Worm (Caenorhabditis elegans) whole organism, L3 larva: ENCODE results near the gene idpb-2.
"Not testable (repeated sequence)": the region's sequence is repeated elsewhere in the genome, so short reads cannot be mapped to it uniquely, and the experiment has no call there.

Experiments
- R02D3.7 ChIP-seq: fragments of 150-350 bp; optimal IDR thresholded peaks from 2 replicates; lab custom pipeline; 2014; ENCODE audit warnings: missing biosample characterization, missing genetic modification characterization
- ZK546.5 ChIP-seq: sonication (generic microtip); optimal IDR thresholded peaks from 2 replicates; lab custom pipeline; 2017; ENCODE audit warnings: missing biosample characterization, missing genetic modification characterization
- aly-2 ChIP-seq: fragments of 150-350 bp; optimal IDR thresholded peaks from 2 replicates; lab custom pipeline; 2014; ENCODE audit warnings: missing biosample characterization, missing genetic modification characterization
- ama-1 ChIP-seq: fragments of 150-350 bp; optimal IDR thresholded peaks from 2 replicates; lab custom pipeline; 2018
- ceh-16 ChIP-seq: sonication (generic microtip); optimal IDR thresholded peaks from 2 replicates; lab custom pipeline; 2017; ENCODE audit warnings: missing biosample characterization, missing genetic modification characterization
- ceh-28 ChIP-seq: fragments of 150-350 bp; optimal IDR thresholded peaks from 2 replicates; lab custom pipeline; 2014; ENCODE audit warnings: missing biosample characterization, missing genetic modification reagents, missing genetic modification characterization
- ceh-9 ChIP-seq: sonication (generic microtip); optimal IDR thresholded peaks from 2 replicates; lab custom pipeline; 2018; ENCODE audit warnings: missing biosample characterization, missing genetic modification characterization
- egl-27 ChIP-seq: sonication (generic microtip); optimal IDR thresholded peaks from 4 replicates; lab custom pipeline; 2017; ENCODE audit warnings: missing biosample characterization, missing genetic modification reagents, missing genetic modification characterization
- elt-1 ChIP-seq: fragments of 150-350 bp; optimal IDR thresholded peaks from 2 replicates; lab custom pipeline; 2014; ENCODE audit warnings: missing biosample characterization, missing genetic modification characterization
- elt-2 ChIP-seq: sonication (generic microtip); optimal IDR thresholded peaks from 2 replicates; lab custom pipeline; 2016; ENCODE audit warnings: missing genetic modification reagents, mild to moderate bottlenecking, missing genetic modification characterization, missing compliant biosample characterization
- elt-3 ChIP-seq, 3 experiments: fragments of 150-350 bp in 1 of 3; sonication (generic microtip) in 2 of 3; optimal IDR thresholded peaks; 2 replicates in 2 of 3; 4 replicates in 1 of 3; lab custom pipeline; 2014 to 2017; ENCODE audit warnings: missing biosample characterization in 3 of 3, missing genetic modification characterization in 3 of 3
- eor-1 ChIP-seq, 2 experiments: fragments of 150-350 bp; optimal IDR thresholded peaks; 2 replicates each; lab custom pipeline; 2014 to 2018; ENCODE audit warnings: missing biosample characterization in 2 of 2, missing genetic modification characterization in 2 of 2
- fkh-10 ChIP-seq: sonication (generic microtip); optimal IDR thresholded peaks from 2 replicates; lab custom pipeline; 2017; ENCODE audit warnings: missing biosample characterization, missing genetic modification reagents, missing genetic modification characterization
- fkh-2 ChIP-seq: fragments of 150-350 bp; optimal IDR thresholded peaks from 2 replicates; lab custom pipeline; 2014; ENCODE audit warnings: missing biosample characterization, missing genetic modification reagents, missing genetic modification characterization
- hmg-11 ChIP-seq: sonication (generic microtip); optimal IDR thresholded peaks from 2 replicates; lab custom pipeline; 2016; ENCODE audit warnings: missing genetic modification characterization, missing compliant biosample characterization
- jun-1 ChIP-seq: fragments of 150-350 bp; optimal IDR thresholded peaks from 2 replicates; lab custom pipeline; 2014; ENCODE audit warnings: missing biosample characterization, missing genetic modification reagents, missing genetic modification characterization
- lin-15B ChIP-seq: fragments of 150-350 bp; optimal IDR thresholded peaks from 2 replicates; lab custom pipeline; 2014; ENCODE audit warnings: missing biosample characterization, missing genetic modification characterization
- lin-39 ChIP-seq: fragments of 150-350 bp; optimal IDR thresholded peaks from 2 replicates; lab custom pipeline; 2018; ENCODE audit warnings: missing biosample characterization, missing genetic modification reagents, missing genetic modification characterization
- lsy-12 ChIP-seq: sonication (generic microtip); optimal IDR thresholded peaks from 2 replicates; lab custom pipeline; 2016; ENCODE audit warnings: mild to moderate bottlenecking, missing genetic modification characterization, missing compliant biosample characterization
- mdl-1 ChIP-seq: fragments of 150-350 bp; optimal IDR thresholded peaks from 2 replicates; lab custom pipeline; 2014; ENCODE audit warnings: missing biosample characterization, missing genetic modification characterization
- mml-1 ChIP-seq: fragments of 150-350 bp; sonication (generic microtip); optimal IDR thresholded peaks from 3 replicates; lab custom pipeline; 2014; ENCODE audit warnings: missing biosample characterization, missing genetic modification characterization
- nfya-1 ChIP-seq: sonication (generic microtip); optimal IDR thresholded peaks from 2 replicates; lab custom pipeline; 2017; ENCODE audit warnings: missing genetic modification characterization, mild to moderate bottlenecking, missing compliant biosample characterization, antibody characterized with exemption, moderate library complexity; ENCODE audit not compliant: insufficient read depth
- nhr-11 ChIP-seq: fragments of 150-350 bp; optimal IDR thresholded peaks from 2 replicates; lab custom pipeline; 2014; ENCODE audit warnings: missing biosample characterization, missing genetic modification characterization
- nhr-12 ChIP-seq: fragments of 150-350 bp; optimal IDR thresholded peaks from 2 replicates; lab custom pipeline; 2014; ENCODE audit warnings: missing biosample characterization, missing genetic modification characterization
- nhr-23 ChIP-seq: fragments of 150-350 bp; optimal IDR thresholded peaks from 2 replicates; lab custom pipeline; 2014; ENCODE audit warnings: missing biosample characterization, missing genetic modification reagents, missing genetic modification characterization
- nhr-25 ChIP-seq: sonication (generic microtip); optimal IDR thresholded peaks from 2 replicates; lab custom pipeline; 2017; ENCODE audit warnings: missing biosample characterization, missing genetic modification characterization
- nhr-43 ChIP-seq: sonication (generic microtip); optimal IDR thresholded peaks from 2 replicates; lab custom pipeline; 2016; ENCODE audit warnings: mild to moderate bottlenecking, missing genetic modification characterization, missing compliant biosample characterization; ENCODE audit not compliant: poor library complexity, severe bottlenecking
- nhr-67 ChIP-seq: fragments of 150-350 bp; optimal IDR thresholded peaks from 2 replicates; lab custom pipeline; 2014; ENCODE audit warnings: missing biosample characterization, missing genetic modification characterization
- nhr-76 ChIP-seq: fragments of 150-350 bp; sonication (generic microtip); optimal IDR thresholded peaks from 5 replicates; lab custom pipeline; 2014; ENCODE audit warnings: missing biosample characterization, missing genetic modification characterization
- nhr-77 ChIP-seq: fragments of 150-350 bp; optimal IDR thresholded peaks from 2 replicates; lab custom pipeline; 2014; ENCODE audit warnings: missing biosample characterization, missing genetic modification characterization
- pha-4 ChIP-seq: fragments of 150-350 bp; optimal IDR thresholded peaks from 2 replicates; lab custom pipeline; 2014; ENCODE audit warnings: missing biosample characterization, missing genetic modification reagents, missing genetic modification characterization
- pqm-1 ChIP-seq: fragments of 150-350 bp; optimal IDR thresholded peaks from 2 replicates; lab custom pipeline; 2017; ENCODE audit warnings: missing biosample characterization, missing genetic modification characterization, inconsistent platforms
- skn-1 ChIP-seq: fragments of 150-350 bp; optimal IDR thresholded peaks from 2 replicates; lab custom pipeline; 2014; ENCODE audit warnings: missing biosample characterization, missing genetic modification characterization
- snpc-4 ChIP-seq: fragments of 150-350 bp; optimal IDR thresholded peaks from 2 replicates; lab custom pipeline; 2014; ENCODE audit warnings: missing biosample characterization, missing genetic modification characterization
- tbx-2 ChIP-seq: sonication (generic microtip); optimal IDR thresholded peaks from 2 replicates; lab custom pipeline; 2016; ENCODE audit warnings: mild to moderate bottlenecking, missing genetic modification characterization, missing compliant biosample characterization
- unc-39 ChIP-seq: sonication (generic microtip); optimal IDR thresholded peaks from 4 replicates; lab custom pipeline; 2017; ENCODE audit warnings: missing biosample characterization, missing genetic modification characterization
- unc-62 ChIP-seq: fragments of 150-350 bp; sonication (generic microtip); optimal IDR thresholded peaks from 4 replicates; lab custom pipeline; 2014; ENCODE audit warnings: missing biosample characterization, missing genetic modification reagents, missing genetic modification characterization
- zag-1 ChIP-seq: fragments of 150-350 bp; optimal IDR thresholded peaks from 2 replicates; lab custom pipeline; 2014; ENCODE audit warnings: missing biosample characterization, missing genetic modification characterization
- ztf-11 ChIP-seq: fragments of 150-350 bp; optimal IDR thresholded peaks from 2 replicates; lab custom pipeline; 2014; ENCODE audit warnings: missing biosample characterization, missing genetic modification characterization
- ztf-4 ChIP-seq: fragments of 150-350 bp; optimal IDR thresholded peaks from 2 replicates; lab custom pipeline; 2014; ENCODE audit warnings: missing biosample characterization, missing genetic modification characterization

The idpb-2 gene

DNA sequence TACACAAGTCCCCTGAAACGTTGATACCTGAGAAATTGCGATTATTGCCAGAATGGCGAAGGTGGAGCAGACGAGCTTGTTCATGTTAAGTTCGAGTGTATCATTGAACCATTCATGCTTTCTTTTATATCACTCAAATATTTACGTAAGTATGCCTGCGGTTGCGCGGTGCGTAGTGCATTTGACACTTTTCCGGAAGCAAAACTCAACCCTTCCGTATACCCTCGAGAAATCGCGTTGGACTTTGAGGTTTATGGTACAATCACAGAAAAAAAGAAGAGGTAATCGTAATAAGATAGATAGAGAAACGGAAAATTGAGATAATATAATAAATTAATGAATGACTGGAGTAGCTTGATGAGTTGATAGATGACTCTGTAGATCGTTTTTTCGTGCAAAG, at the start of gene idpb-2:
TSS of gene idpb-2 (minus strand) at position 101 of the 400 bp plus-strand sequence.
- TF ChIP-seq nhr-43 (tag; lab: Kevin White, UChicago): no peak
- no peak for TF ChIP-seq zag-1 (tag; lab: Kevin White, UChicago)
- TF ChIP-seq mml-1: no peak
- TF ChIP-seq ZK546.5 (tag; lab: Kevin White, UChicago): no peak
- TF ChIP-seq fkh-10 (GFP tag; lab: Kevin White, UChicago): no peak
- TF ChIP-seq elt-1 (tag; lab: Kevin White, UChicago): no peak
- TF ChIP-seq nhr-11 (tag; lab: Kevin White, UChicago): no peak
- TF ChIP-seq lin-39 (tag; lab: Kevin White, UChicago): no peak
- no peak for TF ChIP-seq lsy-12

DNA sequence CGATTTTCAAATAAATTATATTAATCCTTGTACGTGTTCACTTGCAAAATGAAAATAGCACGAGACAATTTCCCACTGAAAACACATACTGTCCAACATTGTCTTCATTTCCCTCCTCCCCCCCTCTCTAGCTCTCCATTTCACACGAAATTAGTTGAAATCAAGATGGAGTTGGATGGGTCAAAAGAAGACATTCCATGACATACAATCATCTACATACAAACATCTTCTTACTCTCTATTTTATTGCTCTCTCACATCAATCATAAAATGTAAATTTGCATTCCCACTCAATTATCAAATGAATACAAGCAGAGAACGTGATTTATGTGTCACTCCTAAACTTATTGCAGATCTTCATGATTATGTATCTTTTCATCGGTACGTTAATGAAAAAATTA, 46.3 kb upstream of the idpb-2 start, which contains the start of gene srsy-1:
TSS of gene srsy-1 (plus strand) at position 301 of the 400 bp plus-strand sequence.
- TF ChIP-seq ceh-28 (tag; lab: Kevin White, UChicago) (no peak), mml-1 (no peak), lin-39 (tag; lab: Kevin White, UChicago) (no peak), nhr-23 (tag; lab: Kevin White, UChicago) (no peak), unc-39 (tag; lab: Kevin White, UChicago) (no peak), nhr-77 (no peak), nhr-43 (tag; lab: Kevin White, UChicago) (no peak), mdl-1 (tag; lab: Kevin White, UChicago) (no peak), egl-27 (tag; lab: Kevin White, UChicago) (no peak), unc-62 (no peak), nhr-12 (tag; lab: Kevin White, UChicago) (no peak)

DNA sequence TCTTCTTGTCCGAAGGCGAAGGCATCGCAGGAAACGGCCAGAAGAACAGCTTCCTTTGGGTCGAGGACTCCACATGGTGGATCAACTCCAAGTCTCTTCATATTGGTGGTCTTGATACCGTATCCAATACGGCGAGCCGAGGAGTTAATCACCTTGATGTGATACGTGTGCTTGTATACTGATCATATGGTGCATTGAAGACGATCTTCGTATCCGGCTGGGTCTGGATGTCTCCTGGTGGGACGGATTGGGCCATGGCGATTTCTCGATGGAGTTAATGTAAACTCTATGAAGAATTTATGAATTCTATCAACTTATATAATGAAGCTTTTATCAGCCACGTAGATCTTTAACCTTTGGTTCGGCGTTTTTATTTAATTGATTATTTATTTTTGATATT, 45.8 kb upstream of the idpb-2 start, which contains the start of gene msp-74:
TSS of gene msp-74 (minus strand) at position 101 of the 400 bp plus-strand sequence.
- TF ChIP-seq nhr-12 (tag; lab: Kevin White, UChicago); nhr-43 (tag; lab: Kevin White, UChicago); nhr-76: not testable (repeated sequence)

DNA sequence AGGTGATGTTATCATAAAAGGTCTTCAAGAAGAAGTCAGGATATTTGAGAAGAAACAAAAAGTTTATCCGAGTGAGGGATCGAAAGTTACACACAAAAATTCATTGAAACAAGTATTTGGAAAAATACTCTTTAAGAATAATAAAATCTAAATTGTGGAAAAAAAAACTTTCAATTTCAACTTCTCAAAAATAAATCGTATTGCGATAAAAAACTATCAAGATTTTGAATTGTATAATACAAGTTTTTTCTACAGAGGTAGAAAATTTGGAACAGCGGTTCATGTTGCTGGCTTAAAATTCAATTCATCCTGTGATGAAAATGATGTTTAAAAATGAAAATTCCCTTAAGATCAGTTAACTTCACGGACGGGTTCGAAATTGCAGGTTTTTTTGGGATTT, 42.7 kb upstream of the idpb-2 start, which contains the start of gene F09C12.8:
TSS of gene F09C12.8 (plus strand) at position 301 of the 400 bp plus-strand sequence.
- TF ChIP-seq ceh-16 (tag; lab: Kevin White, UChicago) (no peak), hmg-11 (tag; lab: Kevin White, UChicago) (no peak), nhr-77 (no peak), skn-1 (no peak), nhr-67 (tag; lab: Kevin White, UChicago) (no peak), ceh-9 (tag; lab: Kevin White, UChicago) (no peak), tbx-2 (tag; lab: Kevin White, UChicago) (no peak)

DNA sequence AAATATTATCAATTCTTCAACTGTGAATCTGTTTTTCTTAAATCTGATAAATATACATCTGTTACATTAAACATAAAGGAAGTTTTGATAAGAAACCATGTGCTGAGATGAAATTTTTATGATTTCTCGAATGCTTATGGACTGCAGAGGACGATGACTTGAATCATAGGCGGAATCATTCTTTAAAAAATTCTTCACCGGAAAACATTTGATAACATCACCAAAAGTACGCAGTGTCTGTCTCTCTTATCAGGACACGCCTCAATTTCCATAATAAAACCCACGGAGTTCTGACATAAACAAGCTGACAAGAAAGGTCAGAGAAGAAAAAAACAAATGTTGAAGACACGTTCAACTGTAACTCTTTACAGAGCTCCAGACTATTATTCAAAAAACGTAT, 40.3 kb upstream of the idpb-2 start, which contains the start of gene F09C12.2:
TSS of gene F09C12.2 (plus strand) at position 320 of the 400 bp plus-strand sequence.
- TF ChIP-seq elt-2 (peak; percentile 80), ztf-11 (tag; lab: Kevin White, UChicago) (no peak), pqm-1 (peak; percentile 38), jun-1 (tag; lab: Kevin White, UChicago) (peak; percentile 36), pha-4 (tag; lab: Kevin White, UChicago) (peak; percentile 38)

DNA sequence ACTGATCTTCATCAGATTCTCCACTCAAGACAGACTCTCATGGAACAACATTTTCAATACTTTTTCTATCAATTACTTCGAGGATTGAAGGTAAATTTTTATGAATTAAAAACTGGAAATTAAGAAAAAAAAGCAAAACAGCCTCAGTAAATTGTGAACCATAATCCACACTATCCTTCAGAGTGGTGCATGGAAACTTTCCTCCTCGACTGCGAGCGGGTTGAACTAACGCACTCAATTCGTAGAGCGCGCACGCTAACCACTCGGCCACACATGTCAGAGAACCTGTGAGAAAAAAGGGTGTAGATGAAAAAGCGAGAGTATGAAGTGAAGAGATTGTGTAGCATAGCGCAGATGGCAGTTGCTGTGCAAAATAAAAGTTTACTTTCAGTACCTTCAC, 35.6 kb upstream of the idpb-2 start:
- TF ChIP-seq lin-39 (tag; lab: Kevin White, UChicago) (peak; percentile 41), pha-4 (tag; lab: Kevin White, UChicago) (peak; percentile 78), lin-15B (tag; lab: Kevin White, UChicago) (peak; percentile 6), ztf-4 (tag; lab: Kevin White, UChicago) (peak; percentile 19), nfya-1 (tag; lab: Kevin White, UChicago) (peak; percentile 78), lsy-12 (peak; percentile 78), eor-1 (tag; optimal IDR thresholded peaks at IDR 0.05; lab: Kevin White, UChicago) (no peak), jun-1 (tag; lab: Kevin White, UChicago) (peak; percentile 11), elt-3 (tag; optimal IDR thresholded peaks at IDR 0.05; lab: Kevin White, UChicago) (peak in 1 of 3 experiments; percentile 48), ama-1 (peak; percentile 20), egl-27 (tag; lab: Kevin White, UChicago) (peak; percentile 67), nhr-43 (tag; lab: Kevin White, UChicago) (peak; percentile 87), zag-1 (tag; lab: Kevin White, UChicago) (peak; percentile 4), snpc-4 (peak; percentile 21), aly-2 (tag; lab: Kevin White, UChicago) (peak; percentile 68), nhr-77 (peak; percentile 34), nhr-23 (tag; lab: Kevin White, UChicago) (peak; percentile 69), R02D3.7 (tag; lab: Kevin White, UChicago) (no peak), fkh-2 (tag; lab: Kevin White, UChicago) (no peak), hmg-11 (tag; lab: Kevin White, UChicago) (peak; percentile 83), mdl-1 (tag; lab: Kevin White, UChicago) (no peak), elt-2 (peak; percentile 80), nhr-25 (tag; lab: Kevin White, UChicago) (no peak), tbx-2 (tag; lab: Kevin White, UChicago) (peak; percentile 75)
